Fruit fly (Drosophila melanogaster) whole organism, embryonic: Measurements from ENCODE around the gene CG11970.
A peak's percentile ranks its signal among the peaks of the same experiment; 100 is the strongest.

Source experiments
- Adf1 ChIP-seq: fragments of 200-800 bp; sonication (Bioruptor generic); IDR thresholded peaks from 2 replicates; pipeline ENCODE4 v1.3.6; 2022; ENCODE audit warnings: missing biosample characterization, missing genetic modification characterization
- CG13624 ChIP-seq: fragments of 200-800 bp; sonication (Bioruptor generic); optimal IDR thresholded peaks from 2 replicates; lab custom pipeline; 2016; ENCODE audit warnings: missing biosample characterization, missing genetic modification characterization
- CG14710 ChIP-seq: fragments of 200-800 bp; sonication (Bioruptor generic); optimal IDR thresholded peaks from 3 replicates; lab custom pipeline; 2019; ENCODE audit warnings: missing biosample characterization, mild to moderate bottlenecking, missing genetic modification characterization, moderate library complexity
- CG1529 ChIP-seq: fragments of 200-800 bp; sonication (Bioruptor generic); optimal IDR thresholded peaks from 3 replicates; lab custom pipeline; 2018; ENCODE audit warnings: missing biosample characterization, missing genetic modification characterization
- CG15479 ChIP-seq: fragments of 200-800 bp; sonication (Bioruptor generic); optimal IDR thresholded peaks from 3 replicates; lab custom pipeline; 2019; ENCODE audit warnings: missing biosample characterization, mild to moderate bottlenecking, missing genetic modification characterization, moderate library complexity
- CG18476 ChIP-seq: fragments of 200-800 bp; sonication (Bioruptor generic); optimal IDR thresholded peaks from 2 replicates; lab custom pipeline; 2016; ENCODE audit warnings: missing biosample characterization, mild to moderate bottlenecking, missing genetic modification characterization
- CG4360 ChIP-seq: fragments of 200-800 bp; sonication (Bioruptor generic); IDR thresholded peaks from 2 replicates; pipeline ENCODE4 v1.3.6; 2022; ENCODE audit warnings: missing biosample characterization, missing genetic modification characterization
- CG7556 ChIP-seq: fragments of 200-800 bp; sonication (Bioruptor generic); optimal IDR thresholded peaks from 2 replicates; lab custom pipeline; 2017; ENCODE audit warnings: missing biosample characterization, mild to moderate bottlenecking, missing genetic modification characterization
- CG9727 ChIP-seq: fragments of 200-800 bp; sonication (Bioruptor generic); optimal IDR thresholded peaks from 3 replicates; lab custom pipeline; 2017; ENCODE audit warnings: missing biosample characterization, mild to moderate bottlenecking, missing genetic modification characterization
- CoRest ChIP-seq: fragments of 200-800 bp; sonication (Bioruptor generic); optimal IDR thresholded peaks from 3 replicates; lab custom pipeline; 2018; ENCODE audit warnings: missing biosample characterization, mild to moderate bottlenecking, missing genetic modification characterization, moderate library complexity
- Dbx ChIP-seq: fragments of 200-800 bp; sonication (Bioruptor generic); IDR thresholded peaks from 3 replicates; pipeline ENCODE4 v1.3.6; 2022; ENCODE audit warnings: missing biosample characterization, missing genetic modification characterization
- Dll ChIP-seq: fragments of 200-800 bp; sonication (Bioruptor generic); IDR thresholded peaks from 4 replicates; pipeline ENCODE4 v1.3.6; 2022; ENCODE audit warnings: missing biosample characterization, missing genetic modification characterization; ENCODE audit not compliant: partially characterized antibody
- Fer1 ChIP-seq: fragments of 200-800 bp; sonication (Bioruptor generic); optimal IDR thresholded peaks from 2 replicates; lab custom pipeline; 2017; ENCODE audit warnings: missing biosample characterization, mild to moderate bottlenecking, missing genetic modification characterization
- GATAe ChIP-seq: fragments of 200-800 bp; sonication (Bioruptor generic); conservative IDR thresholded peaks from 2 replicates; pipeline ENCODE4 v1.3.6; 2022; ENCODE audit warnings: missing biosample characterization, missing genetic modification characterization
- HLHmδ ChIP-seq: fragments of 200-800 bp; sonication (Bioruptor generic); optimal IDR thresholded peaks from 2 replicates; lab custom pipeline; 2018; ENCODE audit warnings: missing biosample characterization, mild to moderate bottlenecking, missing genetic modification characterization, moderate library complexity
- Hey ChIP-seq: fragments of 200-800 bp; sonication (Bioruptor generic); optimal IDR thresholded peaks from 3 replicates; lab custom pipeline; 2018; ENCODE audit warnings: missing biosample characterization, mild to moderate bottlenecking, missing genetic modification characterization
- Hr51 ChIP-seq, 2 experiments: fragments of 200-800 bp; sonication (Bioruptor generic); optimal IDR thresholded peaks; 2 replicates in 1 of 2; 3 replicates in 1 of 2; lab custom pipeline; 2016 to 2018; ENCODE audit warnings: missing biosample characterization in 2 of 2, missing genetic modification characterization in 2 of 2, mild to moderate bottlenecking in 1 of 2, moderate library complexity in 1 of 2
- Hr78 ChIP-seq, 2 experiments: fragments of 200-800 bp in 1 of 2; fragments of >200 bp in 1 of 2; sonication (Bioruptor generic) in 1 of 2; optimal IDR thresholded peaks; 2 replicates each; lab custom pipeline; 2017 to 2019; ENCODE audit warnings: missing biosample characterization in 2 of 2, missing genetic modification characterization in 2 of 2, mild to moderate bottlenecking in 1 of 2, moderate library complexity in 1 of 2
- Jarid2 ChIP-seq: fragments of 200-800 bp; sonication (Bioruptor generic); optimal IDR thresholded peaks from 3 replicates; lab custom pipeline; 2017; ENCODE audit warnings: mild to moderate bottlenecking, missing biosample characterization, missing genetic modification reagents, missing genetic modification characterization
- Kr ChIP-seq: fragments of 200-800 bp; sonication (Bioruptor generic); optimal IDR thresholded peaks from 2 replicates; lab custom pipeline; 2017; ENCODE audit warnings: missing biosample characterization, mild to moderate bottlenecking, missing genetic modification characterization
- Med ChIP-seq: fragments of 200-800 bp; sonication (Bioruptor generic); peaks from one replicate; lab custom pipeline; 2016; ENCODE audit warnings: missing biosample characterization, missing genetic modification characterization, mild to moderate bottlenecking, inconsistent platforms, moderate library complexity
- Neu2 ChIP-seq: fragments of 200-800 bp; sonication (Bioruptor generic); optimal IDR thresholded peaks from 3 replicates; lab custom pipeline; 2016; ENCODE audit warnings: missing biosample characterization, missing genetic modification characterization, borderline replicate concordance
- Opbp ChIP-seq: fragments of 200-800 bp; sonication (Bioruptor generic); IDR thresholded peaks from 3 replicates; pipeline ENCODE4 v1.3.6; 2022; ENCODE audit warnings: missing biosample characterization, missing genetic modification characterization; ENCODE audit not compliant: partially characterized antibody
- Ravus ChIP-seq: fragments of 200-800 bp; sonication (Bioruptor generic); IDR thresholded peaks from 2 replicates; pipeline ENCODE4 v1.3.6; 2022; ENCODE audit warnings: missing biosample characterization, missing genetic modification characterization
- Sin3A ChIP-seq: fragments of >200 bp; optimal IDR thresholded peaks from 2 replicates; lab custom pipeline; 2018
- Ssrp ChIP-seq: fragments of 200-800 bp; sonication (Bioruptor generic); optimal IDR thresholded peaks from 2 replicates; lab custom pipeline; 2018; ENCODE audit warnings: missing biosample characterization, mild to moderate bottlenecking, missing genetic modification characterization, moderate library complexity
- ac ChIP-seq: fragments of 200-800 bp; sonication (Bioruptor generic); optimal IDR thresholded peaks from 3 replicates; lab custom pipeline; 2017; ENCODE audit warnings: missing biosample characterization, mild to moderate bottlenecking, missing genetic modification characterization
- aop ChIP-seq: fragments of 200-800 bp; sonication (Bioruptor generic); IDR thresholded peaks from 2 replicates; pipeline ENCODE4 v1.3.6; 2022; ENCODE audit warnings: missing biosample characterization, missing genetic modification characterization
- ase ChIP-seq: fragments of 200-800 bp; sonication (Bioruptor generic); IDR thresholded peaks from 3 replicates; pipeline ENCODE4 v1.3.6; 2022; ENCODE audit warnings: missing biosample characterization, missing genetic modification characterization
- bbx ChIP-seq: fragments of 200-800 bp; sonication (Bioruptor generic); IDR thresholded peaks from 2 replicates; pipeline ENCODE4 v1.3.6; 2022; ENCODE audit warnings: missing biosample characterization, missing genetic modification characterization; ENCODE audit not compliant: partially characterized antibody
- bsh ChIP-seq, 2 experiments: fragments of 200-800 bp; sonication (Bioruptor generic); optimal IDR thresholded peaks; 2 replicates each; lab custom pipeline; 2017 to 2018; ENCODE audit warnings: mild to moderate bottlenecking in 2 of 2, missing biosample characterization in 2 of 2, missing genetic modification characterization in 2 of 2, moderate library complexity in 1 of 2
- crol ChIP-seq: fragments of 200-800 bp; sonication (Bioruptor generic); IDR thresholded peaks from 2 replicates; pipeline ENCODE4 v1.3.6; 2022; ENCODE audit warnings: missing biosample characterization, missing genetic modification characterization
- da ChIP-seq: fragments of 200-800 bp; sonication (Bioruptor generic); optimal IDR thresholded peaks from 2 replicates; lab custom pipeline; 2016; ENCODE audit warnings: missing biosample characterization, missing genetic modification characterization
- gsb-n ChIP-seq: fragments of 200-800 bp; sonication (Bioruptor generic); optimal IDR thresholded peaks from 3 replicates; lab custom pipeline; 2018; ENCODE audit warnings: missing biosample characterization, mild to moderate bottlenecking, missing genetic modification characterization
- h ChIP-seq: fragments of >200 bp; optimal IDR thresholded peaks from 2 replicates; lab custom pipeline; 2017
- kni ChIP-seq: fragments of 200-800 bp; sonication (Bioruptor generic); optimal IDR thresholded peaks from 3 replicates; lab custom pipeline; 2017; ENCODE audit warnings: mild to moderate bottlenecking, missing biosample characterization, missing genetic modification reagents, missing genetic modification characterization
- nerfin-1 ChIP-seq: fragments of 200-800 bp; sonication (Bioruptor generic); optimal IDR thresholded peaks from 3 replicates; lab custom pipeline; 2019; ENCODE audit warnings: missing biosample characterization, mild to moderate bottlenecking, missing genetic modification characterization, moderate library complexity
- oc ChIP-seq: fragments of 200-800 bp; sonication (Bioruptor generic); optimal IDR thresholded peaks from 2 replicates; lab custom pipeline; 2018; ENCODE audit warnings: missing biosample characterization, mild to moderate bottlenecking, missing genetic modification characterization, moderate library complexity
- prd ChIP-seq, 3 experiments: fragments of >200 bp in 2 of 3; fragments of 200-800 bp in 1 of 3; sonication (Bioruptor generic) in 1 of 3; optimal IDR thresholded peaks in 2 of 3; IDR thresholded peaks in 1 of 3; 2 replicates in 2 of 3; 3 replicates in 1 of 3; pipeline versions ENCODE4 v1.3.6 to Lab custom; 2017 to 2022; ENCODE audit warnings: missing biosample characterization in 1 of 3, missing genetic modification characterization in 1 of 3
- pros ChIP-seq: fragments of 200-800 bp; sonication (Bioruptor generic); optimal IDR thresholded peaks from 3 replicates; lab custom pipeline; 2019; ENCODE audit warnings: missing biosample characterization, mild to moderate bottlenecking, missing genetic modification characterization, moderate library complexity
- psq ChIP-seq: fragments of 200-800 bp; sonication (Bioruptor generic); optimal IDR thresholded peaks from 2 replicates; lab custom pipeline; 2017; ENCODE audit warnings: missing biosample characterization, missing genetic modification characterization
- sens ChIP-seq: fragments of 200-800 bp; sonication (Bioruptor generic); peaks from one replicate; lab custom pipeline; 2016; ENCODE audit warnings: missing biosample characterization, missing genetic modification characterization
- sqz ChIP-seq: fragments of 200-800 bp; sonication (Bioruptor generic); optimal IDR thresholded peaks from 3 replicates; lab custom pipeline; 2018; ENCODE audit warnings: missing biosample characterization, mild to moderate bottlenecking, missing genetic modification characterization
- tap ChIP-seq: fragments of 200-800 bp; optimal IDR thresholded peaks from 3 replicates; lab custom pipeline; 2019; ENCODE audit warnings: missing biosample characterization, mild to moderate bottlenecking, missing genetic modification characterization, moderate library complexity
- tll ChIP-seq, 2 experiments: fragments of 200-800 bp in 1 of 2; fragments of >200 bp in 1 of 2; sonication (Bioruptor generic) in 1 of 2; optimal IDR thresholded peaks; 2 replicates each; lab custom pipeline; 2017 to 2019; ENCODE audit warnings: missing biosample characterization in 2 of 2, missing genetic modification characterization in 2 of 2, mild to moderate bottlenecking in 1 of 2, moderate library complexity in 1 of 2
- twi ChIP-seq: fragments of 200-800 bp; optimal IDR thresholded peaks from 2 replicates; lab custom pipeline; 2019; ENCODE audit warnings: missing biosample characterization, mild to moderate bottlenecking, missing genetic modification characterization, moderate library complexity
- wor ChIP-seq: fragments of 200-800 bp; sonication (Bioruptor generic); IDR thresholded peaks from 2 replicates; pipeline ENCODE4 v1.3.6; 2022; ENCODE audit warnings: missing biosample characterization, missing genetic modification characterization
- z ChIP-seq: fragments of 200-800 bp; sonication (Bioruptor generic); IDR thresholded peaks from 3 replicates; pipeline ENCODE4 v1.3.6; 2022; ENCODE audit warnings: missing biosample characterization, missing genetic modification characterization
- zen ChIP-seq: fragments of 200-800 bp; sonication (Bioruptor generic); optimal IDR thresholded peaks from 3 replicates; lab custom pipeline; 2018; ENCODE audit warnings: missing biosample characterization, mild to moderate bottlenecking, missing genetic modification characterization, moderate library complexity
- zen2 ChIP-seq: fragments of 200-800 bp; sonication (Bioruptor generic); IDR thresholded peaks from 3 replicates; pipeline ENCODE4 v1.3.6; 2022; ENCODE audit warnings: missing biosample characterization, missing genetic modification characterization; ENCODE audit not compliant: partially characterized antibody

Gene CG11970

DNA sequence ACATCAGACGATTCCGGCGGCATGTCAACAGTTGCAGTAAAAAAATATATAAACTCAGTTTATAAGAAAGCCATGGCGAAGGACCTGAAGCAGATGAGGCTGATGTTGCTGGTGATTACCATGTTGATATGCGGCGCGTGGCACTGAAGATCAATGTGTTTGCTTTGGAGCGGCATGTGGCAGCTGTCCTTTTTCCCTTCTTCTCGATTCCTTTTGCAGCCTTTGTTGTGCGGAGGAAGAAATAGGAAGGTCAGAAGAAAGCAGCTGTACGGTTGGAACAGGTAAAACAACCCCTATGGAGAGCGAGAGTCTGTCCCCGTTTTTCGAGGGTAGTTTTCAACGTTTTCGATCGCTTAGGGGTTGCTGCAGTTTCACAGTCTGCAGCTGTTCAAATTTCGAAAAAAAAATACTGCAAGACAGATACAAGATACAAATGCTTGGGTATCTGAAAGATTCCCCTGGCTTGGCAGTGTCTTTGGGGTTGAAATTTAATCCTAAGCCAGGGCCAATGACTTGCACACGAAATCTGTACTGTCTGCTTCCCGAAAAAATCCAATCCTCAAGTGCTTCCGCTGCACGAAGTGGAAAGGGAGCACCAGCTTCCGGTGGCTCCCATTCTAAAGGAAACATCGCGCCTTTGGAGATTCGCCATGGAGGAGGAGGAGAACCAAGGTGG lies 40.5 kb downstream of the CG11970 start:
- no peak for TF ChIP-seq CG7556 (GFP tag; lab: Kevin White, UChicago)
- no peak for TF ChIP-seq Dbx (GFP tag; lab: Robert Waterston, UW)
- peak; percentile 26; the same call in 1 of the 3 replicates for TF ChIP-seq ase (GFP tag; lab: Robert Waterston, UW)
- TF ChIP-seq zen2 (GFP tag; lab: Robert Waterston, UW): 0 out of 3 replicates have a peak, but pooled peaks have one; percentile 14
- TF ChIP-seq tll (GFP tag; optimal IDR thresholded peaks at IDR 0.05; lab: Kevin White, UChicago): peak in 1 of 2 experiments; percentile 38
- TF ChIP-seq Med (GFP tag; lab: Kevin White, UChicago): peak; percentile 44
- peak; percentile 84 for TF ChIP-seq HLHmδ (GFP tag; lab: Kevin White, UChicago)
- TF ChIP-seq Adf1 (GFP tag; lab: Robert Waterston, UW): no peak
- peak; percentile 42 for TF ChIP-seq zen
- TF ChIP-seq da: peak; percentile 75
- no peak for TF ChIP-seq h
- TF ChIP-seq Sin3A: no peak
- peak; percentile 70 for TF ChIP-seq CG18476 (GFP tag; lab: Kevin White, UChicago)
- no peak for TF ChIP-seq Jarid2 (GFP tag; lab: Kevin White, UChicago)
- TF ChIP-seq oc (tag; lab: Kevin White, UChicago): peak; percentile 50
- no peak for TF ChIP-seq Dll (GFP tag; lab: Robert Waterston, UW)
- TF ChIP-seq CG14710 (tag; lab: Kevin White, UChicago): no peak
- no peak for TF ChIP-seq Opbp
- TF ChIP-seq wor (GFP tag; lab: Robert Waterston, UW): no peak
- no peak for TF ChIP-seq CG9727 (GFP tag; lab: Kevin White, UChicago)
- peak; percentile 43 for TF ChIP-seq Hey (tag; lab: Kevin White, UChicago)
- peak; percentile 100 for TF ChIP-seq pros (GFP tag; lab: Kevin White, UChicago)
- peak; percentile 45 for TF ChIP-seq CG15479
- TF ChIP-seq crol (GFP tag; lab: Robert Waterston, UW): no peak
- no peak for TF ChIP-seq kni (GFP tag; lab: Kevin White, UChicago)
- TF ChIP-seq ac (GFP tag; lab: Kevin White, UChicago): peak; percentile 95
- TF ChIP-seq sqz (GFP tag; lab: Kevin White, UChicago): peak; percentile 83
- peak; percentile 20 for TF ChIP-seq nerfin-1 (tag; lab: Kevin White, UChicago)
- TF ChIP-seq CoRest (tag; lab: Kevin White, UChicago): no peak
- TF ChIP-seq gsb-n: no peak
- peak; percentile 58 for TF ChIP-seq tap (tag; lab: Kevin White, UChicago)
- peak; percentile 64 for TF ChIP-seq sens (GFP tag; lab: Kevin White, UChicago)
- TF ChIP-seq twi: peak; percentile 93
- no peak for TF ChIP-seq CG1529 (GFP tag; lab: Kevin White, UChicago)
- peak; percentile 55 for TF ChIP-seq Kr (GFP tag; lab: Kevin White, UChicago)
- no peak for TF ChIP-seq Hr51 (GFP tag; optimal IDR thresholded peaks at IDR 0.05; lab: Kevin White, UChicago)

- TF ChIP-seq prd (optimal IDR thresholded peaks at IDR 0.05; lab: Kevin White, UChicago): no peak
- TF ChIP-seq prd (GFP tag; IDR thresholded peaks at IDR 0.05; lab: Robert Waterston, UW): peak; percentile 10; the same call in 1 of the 3 replicates
- TF ChIP-seq psq (GFP tag; lab: Kevin White, UChicago): no peak
- no peak for TF ChIP-seq Ssrp (tag; lab: Kevin White, UChicago)
- TF ChIP-seq bbx: no peak
- TF ChIP-seq GATAe (GFP tag; lab: Robert Waterston, UW): no peak
- peak; percentile 36; the same call in 1 of the 2 replicates for TF ChIP-seq CG4360 (GFP tag; lab: Robert Waterston, UW)
- peak in 1 of 2 experiments; percentile 98 for TF ChIP-seq Hr78 (GFP tag; optimal IDR thresholded peaks at IDR 0.05; lab: Kevin White, UChicago)
- TF ChIP-seq bsh (GFP tag; optimal IDR thresholded peaks at IDR 0.05; lab: Kevin White, UChicago): no peak
- no peak for TF ChIP-seq Neu2
- no peak for TF ChIP-seq Fer1 (GFP tag; lab: Kevin White, UChicago)
- peak; percentile 58; the same call in 1 of the 2 replicates for TF ChIP-seq aop
- TF ChIP-seq CG13624 (GFP tag; lab: Kevin White, UChicago): no peak
- TF ChIP-seq Ravus: no peak
- TF ChIP-seq z: no peak
Measured at dm6 chr3R:9027082-9027481, 42.6 kb downstream of the CG11970 start.
